Fruit fly (Drosophila melanogaster): ENCODE data around the gene CG7768.

dm6 chr3L:14241065-14241464 lies 23.1 kb downstream of the CG7768 start:
- no peak for TF ChIP-seq jumu (GFP tag; optimal IDR thresholded peaks at IDR 0.05)
- no peak for TF ChIP-seq CG8944 (GFP tag; optimal IDR thresholded peaks at IDR 0.05)
- no peak for TF ChIP-seq psq (GFP tag; optimal IDR thresholded peaks at IDR 0.05)
- TF ChIP-seq CG15011 (GFP tag; optimal IDR thresholded peaks at IDR 0.05) = no peak
- TF ChIP-seq CG11723 (GFP tag; optimal IDR thresholded peaks at IDR 0.05) = no peak
- no peak for TF ChIP-seq Deaf1 (tag; optimal IDR thresholded peaks at IDR 0.05)
- no peak for TF ChIP-seq Hr39 (optimal IDR thresholded peaks at IDR 0.05)
- no peak for TF ChIP-seq Ptx1 (GFP tag; IDR thresholded peaks at IDR 0.05)
- TF ChIP-seq Rfx (GFP tag; IDR thresholded peaks at IDR 0.05) = no peak
- TF ChIP-seq CG30403 (GFP tag; optimal IDR thresholded peaks at IDR 0.05) = no peak
- no peak for TF ChIP-seq maf-S (GFP tag; optimal IDR thresholded peaks at IDR 0.05)
- no peak for TF ChIP-seq D19A (tag; optimal IDR thresholded peaks at IDR 0.05)
- no peak for TF ChIP-seq CHES-1-like (GFP tag; optimal IDR thresholded peaks at IDR 0.05)
- no peak for TF ChIP-seq repo (GFP tag; optimal IDR thresholded peaks at IDR 0.05)

All from whole organism, embryonic.